ENCODE assay signal across 1 fruit fly cellular context in the genomic region with DNA sequence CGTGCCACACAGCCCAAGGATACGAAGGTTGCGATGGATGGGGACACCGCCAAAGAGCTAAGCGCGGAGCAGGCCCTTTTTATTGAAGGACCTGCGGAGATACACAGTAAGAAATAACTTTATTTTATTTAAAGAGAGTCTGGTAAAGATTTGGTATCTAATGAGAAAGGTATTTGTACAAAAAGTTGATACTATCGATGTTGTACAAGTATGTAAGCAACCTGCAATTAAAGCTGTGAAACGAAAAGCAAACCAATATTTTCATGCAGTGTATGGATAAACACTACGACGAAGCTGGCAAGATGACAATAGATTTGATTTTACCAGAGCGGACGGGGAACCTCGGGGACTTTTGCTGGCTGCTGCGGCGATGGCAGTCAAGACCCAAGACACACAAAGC.
TF ChIP-seq lines count a peak whose summit lies in the region.

No protein-coding gene starts in this region.

TF ChIP-seq in whole organism, embryonic, 481 proteins besides CTCF, POLR2A, EP300 and RAD21 (continued from another document):
- TF ChIP-seq jing (GFP tag; optimal IDR thresholded peaks at IDR 0.05; lab: Kevin White, UChicago) (no peak), nmo (GFP tag; optimal IDR thresholded peaks at IDR 0.05; lab: Kevin White, UChicago) (peak; percentile 8), Sox100B (GFP tag; optimal IDR thresholded peaks at IDR 0.05; lab: Kevin White, UChicago) (no peak), gcm2 (GFP tag; optimal IDR thresholded peaks at IDR 0.05; lab: Kevin White, UChicago) (no peak), gem (tag; optimal IDR thresholded peaks at IDR 0.05; lab: Kevin White, UChicago) (peak; percentile 64), dmrt99B (tag; optimal IDR thresholded peaks at IDR 0.05; lab: Kevin White, UChicago) (peak; percentile 36), stwl (tag; optimal IDR thresholded peaks at IDR 0.05; lab: Kevin White, UChicago) (no peak), CG13624 (GFP tag; optimal IDR thresholded peaks at IDR 0.05; lab: Kevin White, UChicago) (peak; percentile 25), H2.0 (GFP tag; IDR thresholded peaks at IDR 0.05; lab: Robert Waterston, UW) (peak; percentile 12; the same call in 1 of the 2 replicates), Opbp (GFP tag; IDR thresholded peaks at IDR 0.05; lab: Robert Waterston, UW; ENCODE audit: partially characterized antibody) (no peak), zen (tag; optimal IDR thresholded peaks at IDR 0.05; lab: Kevin White, UChicago) (no peak), wor (GFP tag; IDR thresholded peaks at IDR 0.05; lab: Robert Waterston, UW) (no peak), HHEX (GFP tag; optimal IDR thresholded peaks at IDR 0.05; lab: Kevin White, UChicago) (no peak), al (GFP tag; IDR thresholded peaks at IDR 0.05; lab: Robert Waterston, UW) (no peak), CG10543 (GFP tag; optimal IDR thresholded peaks at IDR 0.05; lab: Kevin White, UChicago) (no peak), Gsc (GFP tag; IDR thresholded peaks at IDR 0.05; lab: Robert Waterston, UW) (no peak), trh (GFP tag; optimal IDR thresholded peaks at IDR 0.05; lab: Kevin White, UChicago) (no peak), inv (GFP tag; IDR thresholded peaks at IDR 0.05; lab: Robert Waterston, UW; ENCODE audit: partially characterized antibody) (no peak), CG3065 (GFP tag; optimal IDR thresholded peaks at IDR 0.05; lab: Kevin White, UChicago) (no peak), CG13775 (GFP tag; optimal IDR thresholded peaks at IDR 0.05; lab: Kevin White, UChicago) (peak; percentile 24), CG10209 (GFP tag; optimal IDR thresholded peaks at IDR 0.05; lab: Kevin White, UChicago) (peak; percentile 18), NC2α (GFP tag; optimal IDR thresholded peaks at IDR 0.05; lab: Kevin White, UChicago) (no peak), CG3995 (GFP tag; optimal IDR thresholded peaks at IDR 0.05; lab: Kevin White, UChicago) (no peak), hb (GFP tag; IDR thresholded peaks at IDR 0.05; lab: Robert Waterston, UW; ENCODE audit: partially characterized antibody) (no peak), emc (GFP tag; optimal IDR thresholded peaks at IDR 0.05; lab: Kevin White, UChicago) (no peak), luna (GFP tag; optimal IDR thresholded peaks at IDR 0.05; lab: Kevin White, UChicago) (no peak), tin (GFP tag; optimal IDR thresholded peaks at IDR 0.05; lab: Kevin White, UChicago) (peak; percentile 33), CG42726 (GFP tag; IDR thresholded peaks at IDR 0.05; lab: Robert Waterston, UW; ENCODE audit: partially characterized antibody) (no peak), CG14965 (GFP tag; optimal IDR thresholded peaks at IDR 0.05; lab: Kevin White, UChicago; ENCODE audit: borderline replicate concordance) (no peak), jigr1 (GFP tag; IDR thresholded peaks at IDR 0.05; lab: Robert Waterston, UW) (no peak), CG2875 (GFP tag; optimal IDR thresholded peaks at IDR 0.05; lab: Kevin White, UChicago) (no peak), CG8944 (GFP tag; optimal IDR thresholded peaks at IDR 0.05; lab: Kevin White, UChicago) (no peak), Oaz (GFP tag; IDR thresholded peaks at IDR 0.05; lab: Robert Waterston, UW) (no peak), CG4424 (GFP tag; optimal IDR thresholded peaks at IDR 0.05; lab: Kevin White, UChicago) (peak; percentile 9), cg (GFP tag; optimal IDR thresholded peaks at IDR 0.05; lab: Kevin White, UChicago) (no peak), Taf1 (GFP tag; IDR thresholded peaks at IDR 0.05; lab: Robert Waterston, UW) (no peak), CG17385 (GFP tag; optimal IDR thresholded peaks at IDR 0.05; lab: Kevin White, UChicago) (peak; percentile 2), Sox102F (GFP tag; optimal IDR thresholded peaks at IDR 0.05; lab: Kevin White, UChicago) (peak; percentile 24), Side (GFP tag; optimal IDR thresholded peaks at IDR 0.05; lab: Kevin White, UChicago) (peak; percentile 24), tap (tag; optimal IDR thresholded peaks at IDR 0.05; lab: Kevin White, UChicago) (no peak), HLH3B (GFP tag; IDR thresholded peaks at IDR 0.05; lab: Robert Waterston, UW) (peak; percentile 37; the same call in 1 of the 2 replicates), Pdp1 (GFP tag; optimal IDR thresholded peaks at IDR 0.05; lab: Kevin White, UChicago) (peak in 1 of 2 experiments; percentile 12), CG3838 (GFP tag; optimal IDR thresholded peaks at IDR 0.05; lab: Kevin White, UChicago) (no peak), D (optimal IDR thresholded peaks at IDR 0.05; lab: Kevin White, UChicago) (no peak), D (GFP tag; optimal IDR thresholded peaks at IDR 0.05; lab: Kevin White, UChicago) (no peak), sna (GFP tag; IDR thresholded peaks at IDR 0.05; lab: Robert Waterston, UW; ENCODE audit: partially characterized antibody) (no peak), CG18764 (GFP tag; optimal IDR thresholded peaks at IDR 0.05; lab: Kevin White, UChicago) (no peak), Ssrp (tag; optimal IDR thresholded peaks at IDR 0.05; lab: Kevin White, UChicago) (no peak), Spps (tag; optimal IDR thresholded peaks at IDR 0.05; lab: Kevin White, UChicago) (no peak), ranshi (GFP tag; IDR thresholded peaks at IDR 0.05; lab: Robert Waterston, UW) (0 out of 2 replicates have a peak, but pooled peaks have one; percentile 6), CG11695 (GFP tag; IDR thresholded peaks at IDR 0.05; lab: Robert Waterston, UW) (no peak; the same call in 2 of the 3 replicates), CG13287 (GFP tag; IDR thresholded peaks at IDR 0.05; lab: Robert Waterston, UW; ENCODE audit: partially characterized antibody) (no peak), Nf-YB (GFP tag; optimal IDR thresholded peaks at IDR 0.05; lab: Kevin White, UChicago) (no peak), CG2120 (GFP tag; optimal IDR thresholded peaks at IDR 0.05; lab: Kevin White, UChicago) (peak; percentile 63), ftz-f1 (GFP tag; optimal IDR thresholded peaks at IDR 0.05; lab: Kevin White, UChicago) (no peak), Trl (optimal IDR thresholded peaks at IDR 0.05; lab: Kevin White, UChicago) (no peak), Trl (GFP tag; optimal IDR thresholded peaks at IDR 0.05; lab: Kevin White, UChicago) (peak; percentile 23), mam (GFP tag; optimal IDR thresholded peaks at IDR 0.05; lab: Kevin White, UChicago) (peak; percentile 30), cad (GFP tag; optimal IDR thresholded peaks at IDR 0.05; lab: Kevin White, UChicago) (no peak), CG11696 (GFP tag; IDR thresholded peaks at IDR 0.05; lab: Robert Waterston, UW) (0 out of 2 replicates have a peak, but pooled peaks have one; percentile 33), CG6854 (GFP tag; optimal IDR thresholded peaks at IDR 0.05; lab: Kevin White, UChicago) (no peak), exex (tag; optimal IDR thresholded peaks at IDR 0.05; lab: Kevin White, UChicago) (no peak), pnt (GFP tag; optimal IDR thresholded peaks at IDR 0.05; lab: Kevin White, UChicago) (no peak), Optix (GFP tag; IDR thresholded peaks at IDR 0.05; lab: Robert Waterston, UW) (peak; percentile 30; the same call in 1 of the 3 replicates), vnd (GFP tag; IDR thresholded peaks at IDR 0.05; lab: Robert Waterston, UW; ENCODE audit: partially characterized antibody) (no peak), dysf (GFP tag; IDR thresholded peaks at IDR 0.05; lab: Robert Waterston, UW) (no peak; the same call in 1 of the 3 replicates), crol (GFP tag; IDR thresholded peaks at IDR 0.05; lab: Robert Waterston, UW) (no peak), eyg (GFP tag; optimal IDR thresholded peaks at IDR 0.05; lab: Kevin White, UChicago) (no peak), Lim3 (GFP tag; IDR thresholded peaks at IDR 0.05; lab: Robert Waterston, UW) (no peak), nerfin-1 (tag; optimal IDR thresholded peaks at IDR 0.05; lab: Kevin White, UChicago) (no peak), CG1832 (GFP tag; optimal IDR thresholded peaks at IDR 0.05; lab: Kevin White, UChicago) (no peak), CG18619 (GFP tag; optimal IDR thresholded peaks at IDR 0.05; lab: Kevin White, UChicago) (peak; percentile 27), bowl (GFP tag; IDR thresholded peaks at IDR 0.05; lab: Robert Waterston, UW) (no peak), lola (GFP tag; optimal IDR thresholded peaks at IDR 0.05; lab: Kevin White, UChicago) (peak in 1 of 3 experiments; percentile 12), E2f1 (GFP tag; IDR thresholded peaks at IDR 0.05; lab: Robert Waterston, UW) (peak; percentile 52; the same call in 1 of the 2 replicates), HmgZ (tag; optimal IDR thresholded peaks at IDR 0.05; lab: Kevin White, UChicago) (no peak), Fer3 (tag; optimal IDR thresholded peaks at IDR 0.05; lab: Kevin White, UChicago) (peak; percentile 3), Dref (GFP tag; IDR thresholded peaks at IDR 0.05; lab: Robert Waterston, UW) (no peak), kah (GFP tag; optimal IDR thresholded peaks at IDR 0.05; lab: Kevin White, UChicago) (no peak), Neu2 (GFP tag; optimal IDR thresholded peaks at IDR 0.05; lab: Kevin White, UChicago; ENCODE audit: borderline replicate concordance) (no peak), Sin3A (optimal IDR thresholded peaks at IDR 0.05; lab: Kevin White, UChicago) (no peak), toy (GFP tag; IDR thresholded peaks at IDR 0.05; lab: Robert Waterston, UW) (no peak), CG34376 (GFP tag; optimal IDR thresholded peaks at IDR 0.05; lab: Kevin White, UChicago) (no peak), CG9609 (GFP tag; optimal IDR thresholded peaks at IDR 0.05; lab: Kevin White, UChicago) (peak; percentile 29), Abd-B (GFP tag; optimal IDR thresholded peaks at IDR 0.05; lab: Kevin White, UChicago) (peak; percentile 4), CG7745 (tag; optimal IDR thresholded peaks at IDR 0.05; lab: Kevin White, UChicago) (no peak), CG34224 (GFP tag; IDR thresholded peaks at IDR 0.05; lab: Robert Waterston, UW; ENCODE audit: partially characterized antibody) (no peak), fd3F (GFP tag; optimal IDR thresholded peaks at IDR 0.05; lab: Kevin White, UChicago) (no peak), seq (GFP tag; IDR thresholded peaks at IDR 0.05; lab: Robert Waterston, UW) (0 out of 2 replicates have a peak, but pooled peaks have one; percentile 36), vfl (GFP tag; optimal IDR thresholded peaks at IDR 0.05; lab: Kevin White, UChicago) (no peak), CG16815 (GFP tag; optimal IDR thresholded peaks at IDR 0.05; lab: Kevin White, UChicago) (peak; percentile 9), Bdp1 (GFP tag; optimal IDR thresholded peaks at IDR 0.05; lab: Kevin White, UChicago) (peak; percentile 1), CG7987 (GFP tag; optimal IDR thresholded peaks at IDR 0.05; lab: Kevin White, UChicago) (no peak), Hr78 (GFP tag; optimal IDR thresholded peaks at IDR 0.05; lab: Kevin White, UChicago) (no peak), Awh (GFP tag; IDR thresholded peaks at IDR 0.05; lab: Robert Waterston, UW) (no peak), CG31224 (GFP tag; IDR thresholded peaks at IDR 0.05; lab: Robert Waterston, UW) (no peak), CG7271 (tag; optimal IDR thresholded peaks at IDR 0.05; lab: Kevin White, UChicago) (no peak), trem (tag; optimal IDR thresholded peaks at IDR 0.05; lab: Kevin White, UChicago) (no peak), CG7928 (GFP tag; optimal IDR thresholded peaks at IDR 0.05; lab: Kevin White, UChicago) (no peak), cas (GFP tag; IDR thresholded peaks at IDR 0.05; lab: Robert Waterston, UW) (no peak), ash1 (GFP tag; optimal IDR thresholded peaks at IDR 0.05; lab: Kevin White, UChicago) (no peak), CG15073 (GFP tag; optimal IDR thresholded peaks at IDR 0.05; lab: Kevin White, UChicago) (no peak), YL-1 (GFP tag; optimal IDR thresholded peaks at IDR 0.05; lab: Kevin White, UChicago) (no peak), CG6791 (GFP tag; IDR thresholded peaks at IDR 0.05; lab: Robert Waterston, UW; ENCODE audit: partially characterized antibody) (no peak), Six4 (GFP tag; optimal IDR thresholded peaks at IDR 0.05; lab: Kevin White, UChicago) (no peak), row (GFP tag; IDR thresholded peaks at IDR 0.05; lab: Robert Waterston, UW) (peak; percentile 69), CG3847 (GFP tag; IDR thresholded peaks at IDR 0.05; lab: Robert Waterston, UW) (0 out of 2 replicates have a peak, but pooled peaks have one; percentile 14), CG11504 (tag; optimal IDR thresholded peaks at IDR 0.05; lab: Kevin White, UChicago) (peak; percentile 33), pho (GFP tag; optimal IDR thresholded peaks at IDR 0.05; lab: Kevin White, UChicago) (no peak), fd102C (GFP tag; optimal IDR thresholded peaks at IDR 0.05; lab: Kevin White, UChicago) (no peak), CG6813 (GFP tag; optimal IDR thresholded peaks at IDR 0.05; lab: Kevin White, UChicago) (no peak), CG4360 (GFP tag; IDR thresholded peaks at IDR 0.05; lab: Robert Waterston, UW) (no peak), Mes4 (GFP tag; optimal IDR thresholded peaks at IDR 0.05; lab: Kevin White, UChicago) (no peak), HLH54F (GFP tag; optimal IDR thresholded peaks at IDR 0.05; lab: Kevin White, UChicago) (peak; percentile 16), gro (GFP tag; optimal IDR thresholded peaks at IDR 0.05; lab: Kevin White, UChicago) (no peak)
